1 fruit fly cellular context compared by ENCODE assay signal in genomic region chr3L:4263502-4263901, dm6.
TF ChIP-seq lines count a peak whose summit lies in the region.

CG1273 (plus strand) TSS chr3L:4263719.

TF ChIP-seq in whole organism, embryonic, 481 proteins besides CTCF, POLR2A, EP300 and RAD21 (continued from another document):
- no peak for TF ChIP-seq tap (tag; optimal IDR thresholded peaks at IDR 0.05; lab: Kevin White, UChicago)
- no peak for TF ChIP-seq fu2 (GFP tag; optimal IDR thresholded peaks at IDR 0.05; lab: Kevin White, UChicago)
- TF ChIP-seq bcd (GFP tag; optimal IDR thresholded peaks at IDR 0.05; lab: Kevin White, UChicago): no peak
- TF ChIP-seq oc (tag; optimal IDR thresholded peaks at IDR 0.05; lab: Kevin White, UChicago): peak; percentile 55
- peak in 1 of 2 experiments; percentile 64 for TF ChIP-seq Trl (optimal IDR thresholded peaks at IDR 0.05; lab: Kevin White, UChicago)
- TF ChIP-seq Trl (GFP tag; optimal IDR thresholded peaks at IDR 0.05; lab: Kevin White, UChicago): no peak
- no peak for TF ChIP-seq ATbp (GFP tag; optimal IDR thresholded peaks at IDR 0.05; lab: Kevin White, UChicago)
- no peak for TF ChIP-seq Atf3 (GFP tag; optimal IDR thresholded peaks at IDR 0.05; lab: Kevin White, UChicago)
- peak; percentile 67 for TF ChIP-seq CG3163 (GFP tag; optimal IDR thresholded peaks at IDR 0.05; lab: Kevin White, UChicago)
- no peak for TF ChIP-seq CG8478 (optimal IDR thresholded peaks at IDR 0.05; lab: Kevin White, UChicago)
- no peak for TF ChIP-seq Bteb2 (GFP tag; optimal IDR thresholded peaks at IDR 0.05; lab: Kevin White, UChicago)
- TF ChIP-seq CG4730 (GFP tag; IDR thresholded peaks at IDR 0.05; lab: Robert Waterston, UW): no peak
- TF ChIP-seq ttk (GFP tag; IDR thresholded peaks at IDR 0.05; lab: Robert Waterston, UW): no peak
- 0 out of 2 replicates have a peak, but pooled peaks have one; percentile 47 for TF ChIP-seq vvl (GFP tag; IDR thresholded peaks at IDR 0.05; lab: Robert Waterston, UW)
- TF ChIP-seq btn (GFP tag; optimal IDR thresholded peaks at IDR 0.05; lab: Kevin White, UChicago): no peak
- TF ChIP-seq vfl (GFP tag; optimal IDR thresholded peaks at IDR 0.05; lab: Kevin White, UChicago): no peak
- no peak for TF ChIP-seq NC2α (GFP tag; optimal IDR thresholded peaks at IDR 0.05; lab: Kevin White, UChicago)
- TF ChIP-seq exex (tag; optimal IDR thresholded peaks at IDR 0.05; lab: Kevin White, UChicago): no peak
- TF ChIP-seq CG3407 (GFP tag; optimal IDR thresholded peaks at IDR 0.05; lab: Kevin White, UChicago): no peak
- TF ChIP-seq Chrac-16 (GFP tag; optimal IDR thresholded peaks at IDR 0.05; lab: Kevin White, UChicago): no peak
- no peak for TF ChIP-seq so (GFP tag; IDR thresholded peaks at IDR 0.05; lab: Robert Waterston, UW)
- peak; percentile 15 for TF ChIP-seq HLHmδ (GFP tag; optimal IDR thresholded peaks at IDR 0.05; lab: Kevin White, UChicago)
- TF ChIP-seq bbx (GFP tag; IDR thresholded peaks at IDR 0.05; lab: Robert Waterston, UW; ENCODE audit: partially characterized antibody): peak; percentile 15; the same call in 1 of the 2 replicates
- no peak for TF ChIP-seq NfI (GFP tag; optimal IDR thresholded peaks at IDR 0.05; lab: Kevin White, UChicago)
- TF ChIP-seq hb (GFP tag; IDR thresholded peaks at IDR 0.05; lab: Robert Waterston, UW; ENCODE audit: partially characterized antibody): no peak
- no peak for TF ChIP-seq NFAT (GFP tag; IDR thresholded peaks at IDR 0.05; lab: Robert Waterston, UW)
- TF ChIP-seq yki (optimal IDR thresholded peaks at IDR 0.05; lab: Kevin White, UChicago): no peak
- no peak for TF ChIP-seq chif (GFP tag; optimal IDR thresholded peaks at IDR 0.05; lab: Kevin White, UChicago)
- no peak for TF ChIP-seq Lim3 (GFP tag; IDR thresholded peaks at IDR 0.05; lab: Robert Waterston, UW)
- 0 out of 3 replicates have a peak, but pooled peaks have one; percentile 36 for TF ChIP-seq Opbp (GFP tag; IDR thresholded peaks at IDR 0.05; lab: Robert Waterston, UW; ENCODE audit: partially characterized antibody)
- no peak for TF ChIP-seq CG13123 (GFP tag; optimal IDR thresholded peaks at IDR 0.05; lab: Kevin White, UChicago)
- no peak for TF ChIP-seq vnd (GFP tag; IDR thresholded peaks at IDR 0.05; lab: Robert Waterston, UW; ENCODE audit: partially characterized antibody)
- no peak for TF ChIP-seq CG15073 (GFP tag; optimal IDR thresholded peaks at IDR 0.05; lab: Kevin White, UChicago)
- TF ChIP-seq Jarid2 (GFP tag; optimal IDR thresholded peaks at IDR 0.05; lab: Kevin White, UChicago): peak; percentile 28
- no peak for TF ChIP-seq unc-4 (GFP tag; IDR thresholded peaks at IDR 0.05; lab: Robert Waterston, UW; ENCODE audit: partially characterized antibody)
TF ChIP-seq in whole organism, embryonic: peak in this region for 18.
